Fruit fly (Drosophila melanogaster) whole organism, embryonic: ENCODE results near the gene PIG-L.
A peak's percentile ranks its signal among the peaks of the same experiment; 100 is the strongest.

ENCODE experiments used
- ATbp ChIP-seq: fragments of 200-800 bp; sonication (Bioruptor generic); optimal IDR thresholded peaks from 2 replicates; lab custom pipeline; 2017; ENCODE audit warnings: missing biosample characterization, mild to moderate bottlenecking, missing genetic modification characterization, missing genetic modification reagents
- Antp ChIP-seq: fragments of 200-800 bp; sonication (Bioruptor generic); optimal IDR thresholded peaks from 3 replicates; lab custom pipeline; 2016; ENCODE audit warnings: missing biosample characterization, missing genetic modification characterization
- B-H2 ChIP-seq: fragments of 200-800 bp; sonication (Bioruptor generic); optimal IDR thresholded peaks from 2 replicates; lab custom pipeline; 2018; ENCODE audit warnings: missing biosample characterization, mild to moderate bottlenecking, missing genetic modification characterization
- Blimp-1 ChIP-seq: fragments of 200-800 bp; sonication (Bioruptor generic); optimal IDR thresholded peaks from 3 replicates; lab custom pipeline; 2018; ENCODE audit warnings: missing biosample characterization, missing genetic modification characterization, mild to moderate bottlenecking, moderate library complexity, missing genetic modification reagents
- CG11085 ChIP-seq: fragments of 200-800 bp; sonication (Bioruptor generic); IDR thresholded peaks from 2 replicates; pipeline ENCODE4 v1.3.6; 2022; ENCODE audit warnings: missing biosample characterization, missing genetic modification characterization
- CG1233 ChIP-seq: fragments of 200-800 bp; sonication (Bioruptor generic); optimal IDR thresholded peaks from 4 replicates; lab custom pipeline; 2018; ENCODE audit warnings: missing biosample characterization, mild to moderate bottlenecking, missing genetic modification characterization
- CG12659 ChIP-seq: fragments of 200-800 bp; sonication (Bioruptor generic); optimal IDR thresholded peaks from 3 replicates; lab custom pipeline; 2017; ENCODE audit warnings: mild to moderate bottlenecking, missing biosample characterization, missing genetic modification reagents, missing genetic modification characterization
- CG13775 ChIP-seq: fragments of 200-800 bp; sonication (Bioruptor generic); optimal IDR thresholded peaks from 3 replicates; lab custom pipeline; 2017; ENCODE audit warnings: missing biosample characterization, mild to moderate bottlenecking, missing genetic modification characterization
- CG14050 ChIP-seq: fragments of 200-800 bp; sonication (Bioruptor generic); IDR thresholded peaks from 3 replicates; pipeline ENCODE4 v1.3.6; 2022; ENCODE audit warnings: missing biosample characterization, missing genetic modification characterization
- CG1529 ChIP-seq: fragments of 200-800 bp; sonication (Bioruptor generic); optimal IDR thresholded peaks from 3 replicates; lab custom pipeline; 2018; ENCODE audit warnings: missing biosample characterization, missing genetic modification characterization
- CG2129 ChIP-seq: fragments of 200-800 bp; sonication (Bioruptor generic); IDR thresholded peaks from 2 replicates; pipeline ENCODE4 v1.3.6; 2022; ENCODE audit warnings: missing biosample characterization, missing genetic modification characterization; ENCODE audit not compliant: partially characterized antibody
- CG30020 ChIP-seq: fragments of 200-800 bp; optimal IDR thresholded peaks from 2 replicates; lab custom pipeline; 2019; ENCODE audit warnings: missing biosample characterization, mild to moderate bottlenecking, missing genetic modification characterization, moderate library complexity
- CG30431 ChIP-seq: fragments of 200-800 bp; sonication (Bioruptor generic); optimal IDR thresholded peaks from 2 replicates; lab custom pipeline; 2017; ENCODE audit warnings: missing biosample characterization, missing genetic modification characterization
- CG31365 ChIP-seq: fragments of 200-800 bp; sonication (Bioruptor generic); optimal IDR thresholded peaks from 2 replicates; lab custom pipeline; 2018; ENCODE audit warnings: missing biosample characterization, mild to moderate bottlenecking, missing genetic modification characterization
- CG4404 ChIP-seq: fragments of 200-800 bp; sonication (Bioruptor generic); IDR thresholded peaks from 2 replicates; pipeline ENCODE4 v1.3.6; 2022; ENCODE audit warnings: missing biosample characterization, missing genetic modification characterization
- CG4730 ChIP-seq: fragments of 200-800 bp; sonication (Bioruptor generic); IDR thresholded peaks from 2 replicates; pipeline ENCODE4 v1.3.6; 2022; ENCODE audit warnings: missing biosample characterization, missing genetic modification characterization
- CG4854 ChIP-seq: fragments of 200-800 bp; sonication (Bioruptor generic); optimal IDR thresholded peaks from 2 replicates; lab custom pipeline; 2016; ENCODE audit warnings: missing biosample characterization, missing genetic modification characterization, inconsistent platforms
- CG5245 ChIP-seq: fragments of 200-800 bp; sonication (Bioruptor generic); optimal IDR thresholded peaks from 3 replicates; lab custom pipeline; 2016; ENCODE audit warnings: missing biosample characterization, missing genetic modification characterization
- CG7556 ChIP-seq: fragments of 200-800 bp; sonication (Bioruptor generic); optimal IDR thresholded peaks from 2 replicates; lab custom pipeline; 2017; ENCODE audit warnings: missing biosample characterization, mild to moderate bottlenecking, missing genetic modification characterization
- CG8924 ChIP-seq: fragments of 200-800 bp; optimal IDR thresholded peaks from 3 replicates; lab custom pipeline; 2019; ENCODE audit warnings: missing biosample characterization, mild to moderate bottlenecking, missing genetic modification characterization, moderate library complexity
- CG9215 ChIP-seq: fragments of 200-800 bp; sonication (Bioruptor generic); IDR thresholded peaks from 2 replicates; pipeline ENCODE4 v1.3.6; 2022; ENCODE audit warnings: missing biosample characterization, missing genetic modification characterization
- CG9727 ChIP-seq: fragments of 200-800 bp; sonication (Bioruptor generic); optimal IDR thresholded peaks from 3 replicates; lab custom pipeline; 2017; ENCODE audit warnings: missing biosample characterization, mild to moderate bottlenecking, missing genetic modification characterization
- D19A ChIP-seq: fragments of 200-800 bp; optimal IDR thresholded peaks from 3 replicates; lab custom pipeline; 2019; ENCODE audit warnings: missing biosample characterization, mild to moderate bottlenecking, missing genetic modification characterization, moderate library complexity
- Fer2 ChIP-seq: fragments of 200-800 bp; sonication (Bioruptor generic); optimal IDR thresholded peaks from 2 replicates; lab custom pipeline; 2018; ENCODE audit warnings: missing biosample characterization, mild to moderate bottlenecking, missing genetic modification characterization, moderate library complexity
- Fer3 ChIP-seq: fragments of 200-800 bp; sonication (Bioruptor generic); optimal IDR thresholded peaks from 2 replicates; lab custom pipeline; 2018; ENCODE audit warnings: missing biosample characterization, mild to moderate bottlenecking, missing genetic modification characterization, moderate library complexity
- Hey ChIP-seq: fragments of 200-800 bp; sonication (Bioruptor generic); optimal IDR thresholded peaks from 3 replicates; lab custom pipeline; 2018; ENCODE audit warnings: missing biosample characterization, mild to moderate bottlenecking, missing genetic modification characterization
- Lpt ChIP-seq: fragments of >200 bp; optimal IDR thresholded peaks from 2 replicates; lab custom pipeline; 2018; ENCODE audit warnings: missing biosample characterization, missing genetic modification characterization
- Mad ChIP-seq: fragments of 200-800 bp; sonication (Bioruptor generic); optimal IDR thresholded peaks from 2 replicates; lab custom pipeline; 2016; ENCODE audit warnings: missing biosample characterization, missing genetic modification characterization
- NK7.1 ChIP-seq: fragments of 200-800 bp; sonication (Bioruptor generic); optimal IDR thresholded peaks from 3 replicates; lab custom pipeline; 2016; ENCODE audit warnings: missing biosample characterization, missing genetic modification characterization
- Sin3A ChIP-seq: fragments of >200 bp; optimal IDR thresholded peaks from 2 replicates; lab custom pipeline; 2018
- Trl ChIP-seq, 3 experiments: fragments of >200 bp in 2 of 3; fragments of 200-800 bp in 1 of 3; sonication (Bioruptor generic) in 1 of 3; optimal IDR thresholded peaks; 2 replicates in 1 of 3; 3 replicates in 2 of 3; lab custom pipeline; 2016 to 2017; ENCODE audit warnings: missing biosample characterization in 1 of 3, missing genetic modification characterization in 1 of 3
- bab2 ChIP-seq: fragments of 200-800 bp; sonication (Bioruptor generic); optimal IDR thresholded peaks from 2 replicates; lab custom pipeline; 2016; ENCODE audit warnings: missing biosample characterization, missing genetic modification characterization
- br ChIP-seq: fragments of >200 bp; optimal IDR thresholded peaks from 2 replicates; lab custom pipeline; 2017
- bsh ChIP-seq, 2 experiments: fragments of 200-800 bp; sonication (Bioruptor generic); optimal IDR thresholded peaks; 2 replicates each; lab custom pipeline; 2017 to 2018; ENCODE audit warnings: mild to moderate bottlenecking in 2 of 2, missing biosample characterization in 2 of 2, missing genetic modification characterization in 2 of 2, moderate library complexity in 1 of 2
- btn ChIP-seq: fragments of 200-800 bp; sonication (Bioruptor generic); optimal IDR thresholded peaks from 2 replicates; lab custom pipeline; 2016; ENCODE audit warnings: missing biosample characterization, missing genetic modification characterization
- chif ChIP-seq, 2 experiments: fragments of 200-800 bp; sonication (Bioruptor generic); optimal IDR thresholded peaks; 3 replicates each; lab custom pipeline; 2016; ENCODE audit warnings: missing biosample characterization in 2 of 2, missing genetic modification characterization in 2 of 2
- eyg ChIP-seq: fragments of 200-800 bp; sonication (Bioruptor generic); optimal IDR thresholded peaks from 3 replicates; lab custom pipeline; 2016; ENCODE audit warnings: missing biosample characterization, missing genetic modification characterization
- grau ChIP-seq: fragments of 200-800 bp; optimal IDR thresholded peaks from 3 replicates; lab custom pipeline; 2019; ENCODE audit warnings: missing biosample characterization, mild to moderate bottlenecking, missing genetic modification characterization, moderate library complexity
- knrl ChIP-seq: fragments of 200-800 bp; sonication (Bioruptor generic); IDR thresholded peaks from 3 replicates; pipeline ENCODE4 v1.3.6; 2022; ENCODE audit warnings: missing biosample characterization, missing genetic modification characterization; ENCODE audit not compliant: partially characterized antibody
- lbe ChIP-seq: fragments of 200-800 bp; sonication (Bioruptor generic); optimal IDR thresholded peaks from 2 replicates; lab custom pipeline; 2016; ENCODE audit warnings: missing biosample characterization, mild to moderate bottlenecking, missing genetic modification characterization
- pum ChIP-seq: fragments of 200-800 bp; sonication (Bioruptor generic); optimal IDR thresholded peaks from 2 replicates; lab custom pipeline; 2016; ENCODE audit warnings: missing biosample characterization, missing genetic modification characterization
- repo ChIP-seq: fragments of 200-800 bp; sonication (Bioruptor generic); optimal IDR thresholded peaks from 2 replicates; lab custom pipeline; 2016; ENCODE audit warnings: missing biosample characterization, missing genetic modification characterization
- row ChIP-seq: fragments of 200-800 bp; sonication (Bioruptor generic); IDR thresholded peaks from 3 replicates; pipeline ENCODE4 v1.3.6; 2022; ENCODE audit warnings: missing biosample characterization, missing genetic modification characterization
- schlank ChIP-seq: fragments of 200-800 bp; sonication (Bioruptor generic); optimal IDR thresholded peaks from 2 replicates; lab custom pipeline; 2018; ENCODE audit warnings: missing biosample characterization, mild to moderate bottlenecking, missing genetic modification characterization
- so ChIP-seq: fragments of 200-800 bp; sonication (Bioruptor generic); IDR thresholded peaks from 3 replicates; pipeline ENCODE4 v1.3.6; 2022; ENCODE audit warnings: missing biosample characterization, missing genetic modification characterization
- trem ChIP-seq: fragments of 200-800 bp; optimal IDR thresholded peaks from 3 replicates; lab custom pipeline; 2019; ENCODE audit warnings: missing biosample characterization, mild to moderate bottlenecking, missing genetic modification characterization, moderate library complexity
- tup ChIP-seq: fragments of 200-800 bp; sonication (Bioruptor generic); optimal IDR thresholded peaks from 2 replicates; lab custom pipeline; 2016; ENCODE audit warnings: missing biosample characterization, mild to moderate bottlenecking, missing genetic modification characterization, moderate library complexity
- vfl ChIP-seq: fragments of 200-800 bp; sonication (Bioruptor generic); optimal IDR thresholded peaks from 2 replicates; lab custom pipeline; 2016; ENCODE audit warnings: missing biosample characterization, missing genetic modification characterization
- wdn ChIP-seq: fragments of 200-800 bp; sonication (Bioruptor generic); IDR thresholded peaks from 2 replicates; pipeline ENCODE4 v1.3.6; 2022; ENCODE audit warnings: missing biosample characterization, missing genetic modification characterization
- z ChIP-seq: fragments of 200-800 bp; sonication (Bioruptor generic); IDR thresholded peaks from 3 replicates; pipeline ENCODE4 v1.3.6; 2022; ENCODE audit warnings: missing biosample characterization, missing genetic modification characterization
- zfh2 ChIP-seq: fragments of 200-800 bp; sonication (Bioruptor generic); optimal IDR thresholded peaks from 2 replicates; lab custom pipeline; 2016; ENCODE audit warnings: missing biosample characterization, missing genetic modification characterization

Gene PIG-L

dm6 chr3R:20008372-20009051, 12.6 kb downstream of the PIG-L start, which contains the start of the genes Hs6st and MED25 (continued):
- TF ChIP-seq trem (peak; percentile 24), CG13775 (GFP tag; lab: Kevin White, UChicago) (peak; percentile 41), CG2129 (GFP tag; lab: Robert Waterston, UW) (peak; percentile 65), CG4404 (no peak), CG1233 (GFP tag; lab: Kevin White, UChicago) (peak; percentile 60), CG5245 (GFP tag; lab: Kevin White, UChicago) (no peak), lbe (no peak), CG8924 (peak; percentile 63), Fer2 (peak; percentile 56), Trl (optimal IDR thresholded peaks at IDR 0.05; lab: Kevin White, UChicago) (no peak), Trl (GFP tag; optimal IDR thresholded peaks at IDR 0.05; lab: Kevin White, UChicago) (no peak), schlank (no peak), br (lab: Kevin White, UChicago) (no peak), wdn (GFP tag; lab: Robert Waterston, UW) (no peak), knrl (GFP tag; lab: Robert Waterston, UW) (peak; percentile 79), zfh2 (GFP tag; lab: Kevin White, UChicago) (no peak), NK7.1 (GFP tag; lab: Kevin White, UChicago) (peak; percentile 2), Blimp-1 (GFP tag; lab: Kevin White, UChicago) (peak; percentile 69), Sin3A (lab: Kevin White, UChicago) (peak; percentile 88), CG31365 (peak; percentile 15), Lpt (GFP tag; lab: Kevin White, UChicago) (no peak), CG12659 (peak; percentile 73), CG11085 (GFP tag; lab: Robert Waterston, UW) (peak; percentile 32; the same call in 1 of the 2 replicates), CG4854 (GFP tag; lab: Kevin White, UChicago) (no peak), Mad (GFP tag; lab: Kevin White, UChicago) (no peak), Hey (no peak), CG9727 (peak; percentile 54), btn (GFP tag; lab: Kevin White, UChicago) (no peak), bab2 (GFP tag; lab: Kevin White, UChicago) (no peak), CG9215 (GFP tag; lab: Robert Waterston, UW) (no peak), eyg (no peak), CG30020 (peak; percentile 40), z (GFP tag; lab: Robert Waterston, UW) (no peak), Antp (GFP tag; lab: Kevin White, UChicago) (no peak), D19A (tag; lab: Kevin White, UChicago) (no peak), bsh (GFP tag; optimal IDR thresholded peaks at IDR 0.05; lab: Kevin White, UChicago) (no peak), row (GFP tag; lab: Robert Waterston, UW) (peak; percentile 55), so (GFP tag; lab: Robert Waterston, UW) (no peak), chif (GFP tag; optimal IDR thresholded peaks at IDR 0.05; lab: Kevin White, UChicago) (no peak), repo (GFP tag; lab: Kevin White, UChicago) (no peak), tup (GFP tag; lab: Kevin White, UChicago) (no peak), ATbp (GFP tag; lab: Kevin White, UChicago) (no peak), vfl (GFP tag; lab: Kevin White, UChicago) (no peak), grau (peak; percentile 38), CG1529 (GFP tag; lab: Kevin White, UChicago) (no peak), B-H2 (GFP tag; lab: Kevin White, UChicago) (no peak), CG7556 (peak; percentile 11), Fer3 (tag; lab: Kevin White, UChicago) (peak; percentile 32), CG4730 (GFP tag; lab: Robert Waterston, UW) (no peak), CG30431 (GFP tag; lab: Kevin White, UChicago) (no peak), CG14050 (GFP tag; lab: Robert Waterston, UW) (peak; percentile 52; the same call in 2 of the 3 replicates), pum (GFP tag; lab: Kevin White, UChicago) (no peak)
